Worm (Caenorhabditis elegans): Measurements from ENCODE around the gene Y48A6C.4.

DNA sequence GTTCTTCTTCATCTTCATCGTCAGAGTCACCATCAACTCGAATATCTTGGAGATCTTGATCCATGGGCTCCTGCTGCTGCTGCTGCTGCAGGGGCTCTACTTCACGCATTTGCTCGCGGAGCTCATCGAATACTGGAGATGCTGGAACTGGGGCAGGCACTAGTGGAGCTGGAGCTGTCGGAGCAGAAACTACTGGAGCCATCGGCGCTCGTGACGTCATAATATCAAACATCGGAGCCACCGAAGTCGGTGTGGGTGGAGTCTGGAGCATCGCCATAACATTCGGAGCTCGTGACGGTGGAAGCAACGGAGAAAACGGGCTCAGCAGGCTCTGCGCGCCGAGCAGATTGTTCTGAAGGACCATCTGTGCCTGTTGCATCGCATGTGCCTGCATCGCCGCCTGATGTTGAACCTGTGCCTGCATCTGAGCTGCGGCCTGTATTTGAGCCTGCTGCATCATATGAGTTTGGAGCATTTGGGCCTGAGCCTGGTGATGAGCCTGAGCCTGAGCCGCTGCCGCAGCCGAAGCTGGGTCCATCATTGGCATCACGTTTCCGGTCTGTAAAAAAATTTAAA is 56.1 kb downstream of the Y48A6C.4 start:
- no peak for TF ChIP-seq W03F9.2 (tag; optimal IDR thresholded peaks at IDR 0.05)
- no peak for TF ChIP-seq him-1 (tag; optimal IDR thresholded peaks at IDR 0.05)

Measured in whole organism, L4/young adult.